Fruit fly (Drosophila melanogaster) whole organism, pupa: Measurements from ENCODE around the gene CG9175.

ENCODE experiments used
- CG10348 ChIP-seq: fragments of 200-800 bp; sonication (Bioruptor generic); IDR thresholded peaks from 2 replicates; pipeline ENCODE4 v1.3.6; 2022; ENCODE audit warnings: missing biosample characterization, missing genetic modification characterization
- CG12605 ChIP-seq: fragments of 200-800 bp; sonication (Bioruptor generic); IDR thresholded peaks from 2 replicates; pipeline ENCODE4 v1.3.6; 2022; ENCODE audit warnings: missing biosample characterization, missing genetic modification characterization
- CG13204 ChIP-seq: fragments of 200-800 bp; sonication (Bioruptor generic); optimal IDR thresholded peaks from 2 replicates; lab custom pipeline; 2018; ENCODE audit warnings: missing biosample characterization, mild to moderate bottlenecking, missing genetic modification characterization, moderate library complexity
- CG14655 ChIP-seq: fragments of 200-800 bp; sonication (Bioruptor generic); optimal IDR thresholded peaks from 3 replicates; lab custom pipeline; 2017; ENCODE audit warnings: mild to moderate bottlenecking, missing biosample characterization, missing genetic modification reagents, missing genetic modification characterization
- CG15710 ChIP-seq: fragments of 200-800 bp; sonication (Bioruptor generic); optimal IDR thresholded peaks from 2 replicates; lab custom pipeline; 2018; ENCODE audit warnings: missing biosample characterization, mild to moderate bottlenecking, missing genetic modification characterization, moderate library complexity
- CG17806 ChIP-seq: fragments of 200-800 bp; sonication (Bioruptor generic); optimal IDR thresholded peaks from 2 replicates; lab custom pipeline; 2018; ENCODE audit warnings: missing biosample characterization, mild to moderate bottlenecking, missing genetic modification characterization, moderate library complexity
- CG32121 ChIP-seq: fragments of 200-800 bp; sonication (Bioruptor generic); IDR thresholded peaks from 2 replicates; pipeline ENCODE4 v1.3.6; 2022; ENCODE audit warnings: missing biosample characterization, missing genetic modification characterization
- CG34367 ChIP-seq: fragments of 200-800 bp; sonication (Bioruptor generic); optimal IDR thresholded peaks from 2 replicates; lab custom pipeline; 2018; ENCODE audit warnings: missing biosample characterization, mild to moderate bottlenecking, missing genetic modification characterization
- CG4496 ChIP-seq: fragments of 200-800 bp; sonication (Bioruptor generic); IDR thresholded peaks from 3 replicates; pipeline ENCODE4 v1.3.6; 2022; ENCODE audit warnings: missing biosample characterization, missing genetic modification characterization
- CG8159 ChIP-seq: fragments of 200-800 bp; sonication (Bioruptor generic); optimal IDR thresholded peaks from 3 replicates; lab custom pipeline; 2018; ENCODE audit warnings: missing biosample characterization, mild to moderate bottlenecking, missing genetic modification characterization, moderate library complexity
- CG8301 ChIP-seq: fragments of 200-800 bp; sonication (Bioruptor generic); optimal IDR thresholded peaks from 2 replicates; lab custom pipeline; 2018; ENCODE audit warnings: missing biosample characterization, mild to moderate bottlenecking, missing genetic modification characterization
- CG9948 ChIP-seq: fragments of 200-800 bp; sonication (Bioruptor generic); optimal IDR thresholded peaks from 2 replicates; lab custom pipeline; 2018; ENCODE audit warnings: missing biosample characterization, mild to moderate bottlenecking, missing genetic modification characterization, moderate library complexity
- D1 ChIP-seq: fragments of 200-800 bp; sonication (Bioruptor generic); optimal IDR thresholded peaks from 2 replicates; lab custom pipeline; 2018; ENCODE audit warnings: missing biosample characterization, mild to moderate bottlenecking, missing genetic modification characterization, moderate library complexity
- EcR ChIP-seq: fragments of 200-800 bp; sonication (Bioruptor generic); optimal IDR thresholded peaks from 3 replicates; lab custom pipeline; 2019; ENCODE audit warnings: missing biosample characterization, missing genetic modification characterization, mild to moderate bottlenecking, moderate library complexity, missing genetic modification reagents
- Ets98B ChIP-seq: fragments of 200-800 bp; sonication (Bioruptor generic); IDR thresholded peaks from 2 replicates; pipeline ENCODE4 v1.3.6; 2022; ENCODE audit warnings: missing biosample characterization, missing genetic modification characterization
- Pif1A ChIP-seq: fragments of 200-800 bp; sonication (Bioruptor generic); optimal IDR thresholded peaks from 3 replicates; lab custom pipeline; 2016; ENCODE audit warnings: missing biosample characterization, missing genetic modification characterization
- Pif1B ChIP-seq: fragments of 200-800 bp; sonication (Bioruptor generic); optimal IDR thresholded peaks from 3 replicates; lab custom pipeline; 2016; ENCODE audit warnings: missing biosample characterization, missing genetic modification characterization
- Snoo ChIP-seq: fragments of 200-800 bp; sonication (Bioruptor generic); optimal IDR thresholded peaks from 3 replicates; lab custom pipeline; 2017; ENCODE audit warnings: missing biosample characterization, mild to moderate bottlenecking, missing genetic modification characterization, inconsistent platforms
- gl ChIP-seq: fragments of 200-800 bp; sonication (Bioruptor generic); optimal IDR thresholded peaks from 2 replicates; lab custom pipeline; 2018; ENCODE audit warnings: missing biosample characterization, mild to moderate bottlenecking, missing genetic modification characterization
- rn ChIP-seq: fragments of 200-800 bp; sonication (Bioruptor generic); IDR thresholded peaks from 2 replicates; pipeline ENCODE4 v1.3.6; 2022; ENCODE audit warnings: missing biosample characterization, missing genetic modification characterization

CG9175 gene

dm6 chr2L:6118212-6118611 lies 19.4 kb upstream of the CG9175 start, which contains the start of gene CG31642:
TSS of gene CG31642 (plus strand) at chr2L:6118512.
- TF ChIP-seq CG12605 (GFP tag; lab: Robert Waterston, UW) = no peak
- no peak for TF ChIP-seq CG32121
- TF ChIP-seq CG8301 (tag; lab: Kevin White, UChicago) = no peak
- TF ChIP-seq rn = no peak
- no peak for TF ChIP-seq EcR (GFP tag; lab: Kevin White, UChicago)
- no peak for TF ChIP-seq CG13204
- no peak for TF ChIP-seq D1 (tag; lab: Kevin White, UChicago)
- TF ChIP-seq CG10348 (GFP tag; lab: Robert Waterston, UW) = no peak
- TF ChIP-seq CG9948 (tag; lab: Kevin White, UChicago) = no peak
- no peak for TF ChIP-seq Pif1B (GFP tag; lab: Kevin White, UChicago)
- TF ChIP-seq CG14655 (GFP tag; lab: Kevin White, UChicago) = no peak
- no peak for TF ChIP-seq CG4496 (GFP tag; lab: Robert Waterston, UW)
- TF ChIP-seq gl (tag; lab: Kevin White, UChicago) = no peak
- no peak for TF ChIP-seq CG8159 (tag; lab: Kevin White, UChicago)
- TF ChIP-seq CG17806 = no peak
- TF ChIP-seq CG34367 (tag; lab: Kevin White, UChicago) = no peak

- no peak for TF ChIP-seq CG8301 (tag; lab: Kevin White, UChicago)
- no peak for TF ChIP-seq rn
- TF ChIP-seq CG10348 (GFP tag; lab: Robert Waterston, UW) = no peak
- TF ChIP-seq Pif1A = no peak
- no peak for TF ChIP-seq Ets98B (GFP tag; lab: Robert Waterston, UW)
- TF ChIP-seq CG9948 (tag; lab: Kevin White, UChicago) = no peak
- TF ChIP-seq D1 (tag; lab: Kevin White, UChicago) = no peak
- no peak for TF ChIP-seq CG15710
- no peak for TF ChIP-seq CG13204
- TF ChIP-seq CG4496 (GFP tag; lab: Robert Waterston, UW) = no peak
- no peak for TF ChIP-seq CG14655 (GFP tag; lab: Kevin White, UChicago)
- TF ChIP-seq Snoo (tag; lab: Kevin White, UChicago) = no peak
- no peak for TF ChIP-seq CG32121
- TF ChIP-seq CG12605 (GFP tag; lab: Robert Waterston, UW) = no peak
- TF ChIP-seq, all 21 proteins: peak for 0
Observed at dm6 chr2L:6110781-6111180, 12.0 kb upstream of the CG9175 start.

dm6 chr2L:6109313-6109847 lies 10.6 kb upstream of the CG9175 start:
- TF ChIP-seq CG14655 (GFP tag; lab: Kevin White, UChicago) (no peak), Ets98B (GFP tag; lab: Robert Waterston, UW) (no peak), rn (no peak)

dm6 chr2L:6100202-6100689 lies 1.5 kb upstream of the CG9175 start, which contains the start of gene stai:
TSS of gene stai (plus strand) at chr2L:6100377.
- TF ChIP-seq rn (no peak), CG15710 (peak; percentile 13), CG34367 (tag; lab: Kevin White, UChicago) (peak; percentile 18), CG13204 (peak; percentile 13), Snoo (tag; lab: Kevin White, UChicago) (no peak), CG4496 (GFP tag; lab: Robert Waterston, UW) (peak; percentile 57; the same call in 2 of the 3 replicates), CG8301 (tag; lab: Kevin White, UChicago) (peak; percentile 35), EcR (GFP tag; lab: Kevin White, UChicago) (peak; percentile 87), Pif1B (GFP tag; lab: Kevin White, UChicago) (peak; percentile 11), CG8159 (tag; lab: Kevin White, UChicago) (no peak), Ets98B (GFP tag; lab: Robert Waterston, UW) (peak; percentile 51; the same call in 1 of the 2 replicates), Pif1A (peak; percentile 27), CG12605 (GFP tag; lab: Robert Waterston, UW) (peak; percentile 58; the same call in 1 of the 2 replicates)

- TF ChIP-seq CG17806 (no peak), Ets98B (GFP tag; lab: Robert Waterston, UW) (no peak), CG12605 (GFP tag; lab: Robert Waterston, UW) (no peak), CG9948 (tag; lab: Kevin White, UChicago) (no peak), CG10348 (GFP tag; lab: Robert Waterston, UW) (no peak), Pif1A (no peak), Snoo (tag; lab: Kevin White, UChicago) (no peak), CG15710 (no peak), EcR (GFP tag; lab: Kevin White, UChicago) (no peak), CG32121 (no peak), CG8301 (tag; lab: Kevin White, UChicago) (no peak), CG13204 (no peak), CG8159 (tag; lab: Kevin White, UChicago) (no peak), gl (tag; lab: Kevin White, UChicago) (no peak), CG4496 (GFP tag; lab: Robert Waterston, UW) (no peak)
Observed at dm6 chr2L:6099270-6099644, 491 bp upstream of the CG9175 start.

dm6 chr2L:6092300-6092699 lies 6.5 kb downstream of the CG9175 start:
- no peak for TF ChIP-seq CG9948 (tag; lab: Kevin White, UChicago)
- TF ChIP-seq CG14655 (GFP tag; lab: Kevin White, UChicago) = no peak
- TF ChIP-seq CG15710 = no peak
- TF ChIP-seq CG10348 (GFP tag; lab: Robert Waterston, UW) = no peak
- no peak for TF ChIP-seq rn
- no peak for TF ChIP-seq CG17806
- TF ChIP-seq Pif1A = no peak
- TF ChIP-seq CG4496 (GFP tag; lab: Robert Waterston, UW) = no peak
- no peak for TF ChIP-seq EcR (GFP tag; lab: Kevin White, UChicago)
- no peak for TF ChIP-seq Pif1B (GFP tag; lab: Kevin White, UChicago)
- TF ChIP-seq CG8301 (tag; lab: Kevin White, UChicago) = no peak
- no peak for TF ChIP-seq Snoo (tag; lab: Kevin White, UChicago)
